Worm (Caenorhabditis elegans) whole organism, L4 larva: ENCODE results near the gene Y44A6B.3.

Experiments
- F26F4.8 ChIP-seq: fragments of 200-800 bp; sonication (Bioruptor generic); conservative IDR thresholded peaks from 2 replicates; pipeline ENCODE4 v1.3.6; 2022; ENCODE audit warnings: missing genetic modification characterization, missing compliant biosample characterization
- F37D6.2 ChIP-seq: sonication (generic microtip); optimal IDR thresholded peaks from 2 replicates; lab custom pipeline; 2016; ENCODE audit warnings: mild to moderate bottlenecking, missing genetic modification characterization, missing compliant biosample characterization
- F49E8.2 ChIP-seq: sonication (generic microtip); optimal IDR thresholded peaks from 2 replicates; lab custom pipeline; 2016; ENCODE audit warnings: missing compliant biosample characterization, mild to moderate bottlenecking, missing genetic modification characterization, borderline replicate concordance
- R02D3.7 ChIP-seq: fragments of 150-350 bp; sonication (generic microtip); optimal IDR thresholded peaks from 3 replicates; lab custom pipeline; 2014; ENCODE audit warnings: missing biosample characterization, missing genetic modification characterization
- Y5F2A.4 ChIP-seq: fragments of 200-800 bp; sonication (Bioruptor generic); optimal IDR thresholded peaks from 2 replicates; lab custom pipeline; 2018; ENCODE audit warnings: mild to moderate bottlenecking, missing genetic modification characterization, missing compliant biosample characterization
- ZK546.5 ChIP-seq, 2 experiments: sonication (generic microtip); optimal IDR thresholded peaks; 2 replicates each; lab custom pipeline; 2017; ENCODE audit warnings: missing biosample characterization in 2 of 2, missing genetic modification characterization in 2 of 2
- aly-2 ChIP-seq: sonication (generic microtip); optimal IDR thresholded peaks from 2 replicates; lab custom pipeline; 2018; ENCODE audit warnings: missing biosample characterization, missing genetic modification characterization
- ceh-62 ChIP-seq: sonication (generic microtip); optimal IDR thresholded peaks from 2 replicates; lab custom pipeline; 2017; ENCODE audit warnings: missing biosample characterization, missing genetic modification characterization
- daf-16 ChIP-seq, 3 experiments: sonication (generic microtip); optimal IDR thresholded peaks; 2 replicates each; lab custom pipeline; 2016 to 2017; ENCODE audit warnings: missing genetic modification characterization in 3 of 3, missing genetic modification reagents in 3 of 3, mild to moderate bottlenecking in 2 of 3, missing compliant biosample characterization in 2 of 3, missing biosample characterization in 1 of 3, moderate library complexity in 1 of 3
- dmd-8 ChIP-seq: fragments of 200-800 bp; sonication (Bioruptor generic); IDR thresholded peaks from 2 replicates; pipeline ENCODE4 v1.3.6; 2022; ENCODE audit warnings: missing genetic modification characterization, missing compliant biosample characterization
- dmd-9 ChIP-seq: fragments of 200-800 bp; sonication (Bioruptor generic); IDR thresholded peaks from 2 replicates; pipeline ENCODE4 v1.3.6; 2022; ENCODE audit warnings: missing genetic modification reagents, missing genetic modification characterization, missing compliant biosample characterization
- dve-1 ChIP-seq: sonication (generic microtip); optimal IDR thresholded peaks from 2 replicates; lab custom pipeline; 2017; ENCODE audit warnings: antibody characterized with exemption, mild to moderate bottlenecking, missing genetic modification characterization, missing compliant biosample characterization; ENCODE audit not compliant: insufficient read depth
- hif-1 ChIP-seq, 2 experiments: sonication (generic microtip); optimal IDR thresholded peaks; 2 replicates each; lab custom pipeline; 2016 to 2017; ENCODE audit warnings: missing compliant biosample characterization in 2 of 2, missing genetic modification characterization in 2 of 2, missing genetic modification reagents in 2 of 2, missing genotype in 2 of 2, mild to moderate bottlenecking in 1 of 2
- jun-1 ChIP-seq: fragments of 150-350 bp; optimal IDR thresholded peaks from 2 replicates; lab custom pipeline; 2014; ENCODE audit warnings: missing biosample characterization, missing genetic modification reagents, missing genetic modification characterization
- lin-29 ChIP-seq: fragments of 200-800 bp; sonication (Bioruptor generic); IDR thresholded peaks from 2 replicates; pipeline ENCODE4 v1.3.6; 2022; ENCODE audit warnings: missing genetic modification reagents, missing genetic modification characterization, missing compliant biosample characterization
- lin-39 ChIP-seq: fragments of 150-350 bp; optimal IDR thresholded peaks from 2 replicates; lab custom pipeline; 2014; ENCODE audit warnings: missing biosample characterization, missing genetic modification reagents, missing genetic modification characterization
- lsy-2 ChIP-seq, 2 experiments: fragments of 150-350 bp in 1 of 2; sonication (generic microtip) in 1 of 2; optimal IDR thresholded peaks; 2 replicates each; lab custom pipeline; 2014 to 2017; ENCODE audit warnings: missing biosample characterization in 2 of 2, missing genetic modification characterization in 2 of 2
- madf-5 ChIP-seq, 2 experiments: fragments of 200-800 bp; sonication (Bioruptor generic); IDR thresholded peaks; 2 replicates each; pipeline ENCODE4 v1.3.6; 2022; ENCODE audit warnings: missing compliant biosample characterization in 2 of 2, missing genetic modification characterization in 2 of 2
- mep-1 ChIP-seq: fragments of 150-350 bp; sonication (generic microtip); optimal IDR thresholded peaks from 3 replicates; lab custom pipeline; 2014; ENCODE audit warnings: missing biosample characterization, missing genetic modification characterization
- pqm-1 ChIP-seq: sonication (generic microtip); optimal IDR thresholded peaks from 2 replicates; lab custom pipeline; 2017; ENCODE audit warnings: missing biosample characterization, missing genetic modification characterization
- snpc-4 ChIP-seq: fragments of 150-350 bp; optimal IDR thresholded peaks from 2 replicates; lab custom pipeline; 2014; ENCODE audit warnings: missing biosample characterization, missing genetic modification characterization
- unc-130 ChIP-seq: sonication (generic microtip); optimal IDR thresholded peaks from 2 replicates; lab custom pipeline; 2016; ENCODE audit warnings: missing genetic modification reagents, missing genetic modification characterization, missing compliant biosample characterization
- unc-39 ChIP-seq: sonication (generic microtip); optimal IDR thresholded peaks from 2 replicates; lab custom pipeline; 2017; ENCODE audit warnings: missing biosample characterization, missing genetic modification characterization
- zip-11 ChIP-seq: fragments of 200-800 bp; sonication (Bioruptor generic); IDR thresholded peaks from 2 replicates; pipeline ENCODE4 v1.3.6; 2022; ENCODE audit warnings: missing genetic modification characterization, missing compliant biosample characterization
- zip-2 ChIP-seq: fragments of 150-350 bp; optimal IDR thresholded peaks from 2 replicates; lab custom pipeline; 2014; ENCODE audit warnings: missing biosample characterization, missing genetic modification characterization
- ztf-7 ChIP-seq: fragments of 150-350 bp; optimal IDR thresholded peaks from 2 replicates; lab custom pipeline; 2014; ENCODE audit warnings: missing biosample characterization, missing genetic modification characterization

Gene Y44A6B.3

DNA sequence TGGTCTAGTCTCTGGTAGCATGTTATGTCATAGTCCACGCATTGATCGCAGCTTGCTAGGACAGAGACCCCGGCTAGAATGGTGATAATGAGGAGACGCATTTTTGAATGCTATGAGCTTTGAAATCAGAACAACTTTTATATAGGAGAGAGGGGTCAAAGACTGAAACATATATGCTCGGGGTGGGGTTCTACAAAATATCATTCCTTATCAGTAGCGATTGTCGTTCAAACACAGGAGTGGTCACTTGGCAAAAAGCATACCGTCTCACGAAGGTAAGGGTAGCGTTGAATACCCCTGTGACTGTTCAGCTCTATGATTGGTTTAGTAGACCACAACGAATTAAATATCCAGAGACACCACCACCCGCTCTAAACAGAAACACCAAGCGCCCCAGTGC, 41.2 kb downstream of the Y44A6B.3 start, which contains the start of gene F46B3.1:
Gene F46B3.1 (minus strand): TSS at position 101 of the 400 bp plus-strand sequence.
- TF ChIP-seq Y5F2A.4 (GFP tag; lab: Kevin White, UChicago) (no peak), dmd-9 (GFP tag; lab: Robert Waterston, UW) (no peak), madf-5 (GFP tag; IDR thresholded peaks at IDR 0.05; lab: Robert Waterston, UW) (no peak), ceh-62 (tag; lab: Kevin White, UChicago) (no peak), lsy-2 (tag; optimal IDR thresholded peaks at IDR 0.05; lab: Kevin White, UChicago) (no peak)

DNA sequence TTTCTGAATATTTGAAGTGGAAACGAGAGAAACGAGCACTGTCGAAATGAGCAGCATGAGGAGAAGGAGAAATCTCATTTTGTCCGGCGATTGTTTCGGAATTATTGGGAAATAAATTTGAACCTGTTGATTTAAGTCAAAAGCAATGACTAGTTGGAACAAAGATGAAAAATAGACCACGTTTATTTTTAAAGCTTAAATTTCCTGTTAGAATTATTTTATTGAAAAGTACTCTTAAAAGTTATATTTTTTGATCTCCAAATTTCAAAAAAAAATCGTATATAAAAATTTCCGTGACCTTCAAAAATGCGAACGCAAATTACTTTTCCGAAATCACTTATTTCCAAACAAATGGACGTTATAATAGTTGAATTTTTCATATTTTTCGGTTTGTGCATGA, 42.6 kb downstream of the Y44A6B.3 start, which contains the start of gene F26F2.11:
Gene F26F2.11 (minus strand): TSS at position 101 of the 400 bp plus-strand sequence.
- TF ChIP-seq F49E8.2 (no peak), aly-2 (tag; lab: Kevin White, UChicago) (no peak), zip-11 (GFP tag; lab: Robert Waterston, UW) (no peak), Y5F2A.4 (GFP tag; lab: Kevin White, UChicago) (no peak), ztf-7 (no peak), lin-39 (tag; lab: Kevin White, UChicago) (no peak), unc-39 (no peak), ZK546.5 (tag; optimal IDR thresholded peaks at IDR 0.05; lab: Kevin White, UChicago) (no peak), jun-1 (tag; lab: Kevin White, UChicago) (no peak), daf-16 (GFP tag; optimal IDR thresholded peaks at IDR 0.05; lab: Kevin White, UChicago) (no peak), daf-16 (tag; optimal IDR thresholded peaks at IDR 0.05; lab: Kevin White, UChicago) (no peak), zip-2 (tag; lab: Kevin White, UChicago) (no peak)

DNA sequence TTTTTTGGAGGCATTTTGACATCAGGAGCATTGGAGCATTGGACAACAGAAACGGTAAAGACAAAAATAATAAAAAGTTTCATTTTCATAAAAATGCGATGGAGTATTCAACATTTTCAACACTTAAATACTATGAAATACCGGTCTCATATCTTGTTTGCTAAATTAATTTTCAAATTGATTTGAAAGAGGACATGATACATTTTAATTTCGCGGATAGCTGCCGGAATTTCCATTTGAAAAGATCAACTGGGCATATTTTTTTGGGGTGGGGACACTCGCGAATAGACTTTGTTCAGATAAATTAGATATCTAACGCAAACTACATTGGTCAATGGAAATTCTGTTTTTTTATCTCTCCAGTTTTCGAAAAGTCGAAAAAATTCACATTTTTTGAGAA, 43.5 kb downstream of the Y44A6B.3 start, which contains the start of gene F26F2.10:
Gene F26F2.10 (minus strand): TSS at position 101 of the 400 bp plus-strand sequence.
- TF ChIP-seq lin-29 (GFP tag; lab: Robert Waterston, UW) (no peak), pqm-1 (tag; lab: Kevin White, UChicago) (no peak), F37D6.2 (tag; lab: Kevin White, UChicago) (no peak), mep-1 (no peak), hif-1 (tag; optimal IDR thresholded peaks at IDR 0.05; lab: Kevin White, UChicago) (no peak), R02D3.7 (tag; lab: Kevin White, UChicago) (no peak), F26F4.8 (GFP tag; lab: Robert Waterston, UW) (no peak), snpc-4 (tag; lab: Kevin White, UChicago) (no peak), F49E8.2 (no peak), unc-130 (GFP tag; lab: Kevin White, UChicago) (no peak), aly-2 (tag; lab: Kevin White, UChicago) (no peak), dmd-8 (GFP tag; lab: Robert Waterston, UW) (no peak), dve-1 (tag; lab: Kevin White, UChicago) (no peak), zip-2 (tag; lab: Kevin White, UChicago) (no peak)
